Worm (Caenorhabditis elegans) whole organism, early embryonic: ENCODE measurements around the gene pho-14.
"Not testable (repeated sequence)": the region's sequence is repeated elsewhere in the genome, so short reads cannot be mapped to it uniquely, and the experiment has no call there.

Experiments
- hnd-1 ChIP-seq: sonication (generic microtip); optimal IDR thresholded peaks from 2 replicates; lab custom pipeline; 2016; ENCODE audit warnings: missing genetic modification characterization, missing compliant biosample characterization
- tbx-11 ChIP-seq: fragments of 200-800 bp; sonication (Bioruptor generic); IDR thresholded peaks from 2 replicates; pipeline ENCODE4 v1.3.6; 2022; ENCODE audit warnings: missing genetic modification characterization, missing compliant biosample characterization

- TF ChIP-seq hnd-1 (tag; lab: Kevin White, UChicago); tbx-11: not testable (repeated sequence)
These were observed 39.9 kb downstream of the pho-14 start, which contains the start of gene btb-10 for ce11 chrII:1060702-1061101.
